Fruit fly (Drosophila melanogaster) Kc167 (cell line): ENCODE data around the gene CG32320.
"Not testable (repeated sequence)": the region's sequence is repeated elsewhere in the genome, so short reads cannot be mapped to it uniquely, and the experiment has no call there.

Experiments used
- h ChIP-seq: fragments of >200 bp; optimal IDR thresholded peaks from 3 replicates; lab custom pipeline; 2018; ENCODE audit warnings: missing external identifiers
- psq ChIP-seq: fragments of >200 bp; optimal IDR thresholded peaks from 2 replicates; lab custom pipeline; 2017; ENCODE audit warnings: missing external identifiers

dm6 chr3L:1398286-1398685 lies at the start of gene CG32320:
- TF ChIP-seq psq, h (lab: Kevin White, UChicago): not testable (repeated sequence)
